Worm (Caenorhabditis elegans): Measurements from ENCODE around the gene cyp-37A1.

The cyp-37A1 gene

ce11 chrII:14034559-14034958 is 17.8 kb upstream of the cyp-37A1 start:
- TF ChIP-seq spr-1 (tag; optimal IDR thresholded peaks at IDR 0.05) (no peak), Y48G9A.11 (GFP tag; IDR thresholded peaks at IDR 0.05) (no peak), set-16 (GFP tag; IDR thresholded peaks at IDR 0.05) (peak; percentile 81), nhr-42 (GFP tag; IDR thresholded peaks at IDR 0.05) (0 out of 2 replicates have a peak, but pooled peaks have one; percentile 9), egl-27 (tag; optimal IDR thresholded peaks at IDR 0.05) (no peak)

ce11 chrII:14032705-14033104 is 15.9 kb upstream of the cyp-37A1 start:
- TF ChIP-seq lin-15B (tag; optimal IDR thresholded peaks at IDR 0.05) (no peak), D1046.2 (GFP tag; IDR thresholded peaks at IDR 0.05) (no peak), tag-97 (GFP tag; IDR thresholded peaks at IDR 0.05) (no peak), unc-130 (GFP tag; optimal IDR thresholded peaks at IDR 0.05) (no peak), lir-3 (tag; optimal IDR thresholded peaks at IDR 0.05) (no peak), aha-1 (tag) (no peak), pha-4 (GFP tag; IDR thresholded peaks at IDR 0.05) (no peak), pha-4 (tag; optimal IDR thresholded peaks at IDR 0.05) (no peak), nhr-28 (tag; optimal IDR thresholded peaks at IDR 0.05) (no peak), mdl-1 (tag; optimal IDR thresholded peaks at IDR 0.05) (no peak), hmg-1.1 (GFP tag; IDR thresholded peaks at IDR 0.05) (0 out of 2 replicates have a peak, but pooled peaks have one; percentile 12), nhr-111 (GFP tag; optimal IDR thresholded peaks at IDR 0.05) (no peak), arid-1 (GFP tag; conservative IDR thresholded peaks at IDR 0.05) (0 out of 2 replicates have a peak, but pooled peaks have one; percentile 15), lin-13 (GFP tag; optimal IDR thresholded peaks at IDR 0.05) (no peak), php-3 (GFP tag; IDR thresholded peaks at IDR 0.05) (no peak), dmd-8 (GFP tag; IDR thresholded peaks at IDR 0.05) (no peak), daf-19 (GFP tag; conservative IDR thresholded peaks at IDR 0.05) (no peak), ztf-11 (tag; optimal IDR thresholded peaks at IDR 0.05) (no peak), ceh-28 (tag; optimal IDR thresholded peaks at IDR 0.05) (no peak), daf-16 (GFP tag; optimal IDR thresholded peaks at IDR 0.05) (no peak), daf-16 (tag; optimal IDR thresholded peaks at IDR 0.05) (no peak), fos-1 (tag; optimal IDR thresholded peaks at IDR 0.05) (no peak), saeg-2 (GFP tag; IDR thresholded peaks at IDR 0.05) (no peak), nhr-102 (tag; optimal IDR thresholded peaks at IDR 0.05) (peak; percentile 13), nhr-41 (GFP tag; IDR thresholded peaks at IDR 0.05) (no peak), tra-1 (GFP tag; IDR thresholded peaks at IDR 0.05) (peak; percentile 45; the same call in 1 of the 2 replicates), ama-1 (optimal IDR thresholded peaks at IDR 0.05) (no peak), dmd-6 (GFP tag; IDR thresholded peaks at IDR 0.05) (no peak), pqm-1 (tag; optimal IDR thresholded peaks at IDR 0.05) (no peak), madf-5 (GFP tag; IDR thresholded peaks at IDR 0.05) (peak in 1 of 2 experiments; percentile 76; a peak in 2 of 4 replicates), madf-9 (GFP tag; conservative IDR thresholded peaks at IDR 0.05) (0 out of 2 replicates have a peak, but pooled peaks have one; percentile 27), zag-1 (tag; optimal IDR thresholded peaks at IDR 0.05) (no peak), F44E2.7 (GFP tag; IDR thresholded peaks at IDR 0.05) (no peak), lim-7 (GFP tag; IDR thresholded peaks at IDR 0.05) (no peak), set-16 (GFP tag; IDR thresholded peaks at IDR 0.05) (peak; percentile 11; the same call in 1 of the 2 replicates), nhr-42 (GFP tag; IDR thresholded peaks at IDR 0.05) (peak; percentile 47; the same call in 1 of the 2 replicates), hlh-30 (tag; optimal IDR thresholded peaks at IDR 0.05; ENCODE audit: insufficient read depth) (no peak), ctbp-1 (GFP tag; IDR thresholded peaks at IDR 0.05) (0 out of 2 replicates have a peak, but pooled peaks have one; percentile 32), lsy-2 (tag; optimal IDR thresholded peaks at IDR 0.05) (no peak), zip-2 (tag; optimal IDR thresholded peaks at IDR 0.05) (no peak), rbr-2 (tag; optimal IDR thresholded peaks at IDR 0.05) (no peak), Y105C5A.15 (GFP tag; IDR thresholded peaks at IDR 0.05) (no peak), ceh-32 (tag; optimal IDR thresholded peaks at IDR 0.05; ENCODE audit: poor library complexity) (no peak), nhr-76 (tag; optimal IDR thresholded peaks at IDR 0.05) (no peak), zfp-3 (GFP tag; conservative IDR thresholded peaks at IDR 0.05) (no peak)
